Worm (Caenorhabditis elegans): ENCODE data around the gene met-2.

The met-2 gene

ce11 chrIII:8429035-8429434 lies 53.9 kb downstream of the met-2 start, which contains the start of gene ZK1236.1:
Gene ZK1236.1 (plus strand): TSS chrIII:8429297.
- no peak for TF ChIP-seq blmp-1 (tag; optimal IDR thresholded peaks at IDR 0.05)
- TF ChIP-seq mab-5 (tag; optimal IDR thresholded peaks at IDR 0.05), result no peak
- TF ChIP-seq ces-1 (GFP tag; optimal IDR thresholded peaks at IDR 0.05), result no peak
- no peak for TF ChIP-seq sem-2 (GFP tag; optimal IDR thresholded peaks at IDR 0.05)
- TF ChIP-seq zip-8 (tag; optimal IDR thresholded peaks at IDR 0.05), result no peak

- TF ChIP-seq unc-62 (GFP tag; optimal IDR thresholded peaks at IDR 0.05) (no peak), tbx-8 (GFP tag; optimal IDR thresholded peaks at IDR 0.05) (no peak), hlh-1 (tag; optimal IDR thresholded peaks at IDR 0.05) (no peak)
These were observed 54.4 kb downstream of the met-2 start for ce11 chrIII:8429497-8429896.

Measured in whole organism, mixed stage, embryonic.